Worm (Caenorhabditis elegans) whole organism, mixed stage, embryonic: ENCODE measurements around the gene W10C6.2.

ENCODE experiments used
- M03D4.4 ChIP-seq: sonication (generic microtip); optimal IDR thresholded peaks from 2 replicates; lab custom pipeline; 2017; ENCODE audit warnings: mild to moderate bottlenecking, missing genetic modification characterization, missing compliant biosample characterization
- blmp-1 ChIP-seq: fragments of 150-350 bp; optimal IDR thresholded peaks from 2 replicates; lab custom pipeline; 2014; ENCODE audit warnings: missing biosample characterization, missing genetic modification characterization
- ceh-83 ChIP-seq: fragments of 200-800 bp; sonication (Bioruptor generic); optimal IDR thresholded peaks from 2 replicates; lab custom pipeline; 2018; ENCODE audit warnings: mild to moderate bottlenecking, missing genetic modification characterization, missing compliant biosample characterization
- drap-1 ChIP-seq: fragments of 200-800 bp; sonication (Bioruptor generic); optimal IDR thresholded peaks from 3 replicates; lab custom pipeline; 2018; ENCODE audit warnings: mild to moderate bottlenecking, missing genetic modification characterization, missing compliant biosample characterization
- elt-3 ChIP-seq: fragments of 150-350 bp; optimal IDR thresholded peaks from 2 replicates; lab custom pipeline; 2014; ENCODE audit warnings: missing biosample characterization, missing genetic modification characterization
- nhr-237 ChIP-seq: fragments of 150-350 bp; optimal IDR thresholded peaks from 2 replicates; lab custom pipeline; 2014; ENCODE audit warnings: missing biosample characterization, missing genetic modification characterization
- nhr-28 ChIP-seq: fragments of 150-350 bp; optimal IDR thresholded peaks from 2 replicates; lab custom pipeline; 2014; ENCODE audit warnings: missing biosample characterization, missing genetic modification characterization
- nhr-76 ChIP-seq: sonication (generic microtip); optimal IDR thresholded peaks from 2 replicates; lab custom pipeline; 2017; ENCODE audit warnings: missing biosample characterization, missing genetic modification characterization
- snpc-4 ChIP-seq: fragments of 150-350 bp; optimal IDR thresholded peaks from 2 replicates; lab custom pipeline; 2014; ENCODE audit warnings: missing biosample characterization, missing genetic modification characterization
- sptf-1 ChIP-seq: sonication (generic microtip); optimal IDR thresholded peaks from 2 replicates; lab custom pipeline; 2017; ENCODE audit warnings: mild to moderate bottlenecking, missing genetic modification characterization, moderate library complexity, missing compliant biosample characterization
- unc-39 ChIP-seq: fragments of 150-350 bp; optimal IDR thresholded peaks from 2 replicates; lab custom pipeline; 2014; ENCODE audit warnings: missing biosample characterization, missing genetic modification characterization
- unc-62 ChIP-seq: fragments of 150-350 bp; optimal IDR thresholded peaks from 2 replicates; lab custom pipeline; 2014; ENCODE audit warnings: missing biosample characterization, missing genetic modification reagents, missing genetic modification characterization
- ztf-11 ChIP-seq: fragments of 150-350 bp; optimal IDR thresholded peaks from 2 replicates; lab custom pipeline; 2014; ENCODE audit warnings: missing biosample characterization, missing genetic modification characterization

- no peak for TF ChIP-seq ztf-11
- TF ChIP-seq drap-1 (GFP tag; lab: Kevin White, UChicago): no peak
- no peak for TF ChIP-seq unc-39
- TF ChIP-seq sptf-1 (tag; lab: Kevin White, UChicago): no peak
- TF ChIP-seq blmp-1 (tag; lab: Kevin White, UChicago): no peak
- no peak for TF ChIP-seq nhr-76 (tag; lab: Kevin White, UChicago)
- no peak for TF ChIP-seq snpc-4 (tag; lab: Kevin White, UChicago)
- TF ChIP-seq elt-3 (tag; lab: Kevin White, UChicago): no peak
- no peak for TF ChIP-seq nhr-28 (tag; lab: Kevin White, UChicago)
- peak; percentile 26 for TF ChIP-seq nhr-237 (tag; lab: Kevin White, UChicago)
- no peak for TF ChIP-seq unc-62
- TF ChIP-seq M03D4.4 (tag; lab: Kevin White, UChicago): no peak
- TF ChIP-seq ceh-83: no peak
These were observed 18.6 kb downstream of the W10C6.2 start for ce11 chrII:11103052-11103451.
